Worm (Caenorhabditis elegans): ENCODE results near the gene Y55F3AM.5.

ce11 chrIV:1019801-1020200 is 20.8 kb downstream of the Y55F3AM.5 start:
- TF ChIP-seq lsy-2 (tag; optimal IDR thresholded peaks at IDR 0.05) (no peak), blmp-1 (tag; optimal IDR thresholded peaks at IDR 0.05) (no peak), cnd-1 (tag; optimal IDR thresholded peaks at IDR 0.05) (no peak), nhr-12 (tag; optimal IDR thresholded peaks at IDR 0.05) (no peak), ceh-83 (GFP tag; optimal IDR thresholded peaks at IDR 0.05) (no peak), mep-1 (tag; optimal IDR thresholded peaks at IDR 0.05) (no peak), elt-1 (tag; optimal IDR thresholded peaks at IDR 0.05; ENCODE audit: borderline replicate concordance, insufficient read depth) (no peak), tbx-8 (GFP tag; optimal IDR thresholded peaks at IDR 0.05) (no peak)
